Fruit fly (Drosophila melanogaster) whole organism, embryonic: Measurements from ENCODE around the gene mRpL3.

Experiments
- Ada2b ChIP-seq: fragments of 200-800 bp; sonication (Bioruptor generic); IDR thresholded peaks from 2 replicates; pipeline ENCODE4 v1.3.6; 2022; ENCODE audit warnings: missing biosample characterization, missing genetic modification characterization
- Adf1 ChIP-seq: fragments of 200-800 bp; sonication (Bioruptor generic); IDR thresholded peaks from 2 replicates; pipeline ENCODE4 v1.3.6; 2022; ENCODE audit warnings: missing biosample characterization, missing genetic modification characterization
- Aef1 ChIP-seq: fragments of 200-800 bp; sonication (Bioruptor generic); IDR thresholded peaks from 3 replicates; pipeline ENCODE4 v1.3.6; 2022; ENCODE audit warnings: missing biosample characterization, missing genetic modification characterization
- Antp ChIP-seq: fragments of 200-800 bp; sonication (Bioruptor generic); optimal IDR thresholded peaks from 3 replicates; lab custom pipeline; 2016; ENCODE audit warnings: missing biosample characterization, missing genetic modification characterization
- Awh ChIP-seq: fragments of 200-800 bp; sonication (Bioruptor generic); IDR thresholded peaks from 2 replicates; pipeline ENCODE4, ENCODE4 v1.3.6; 2022; ENCODE audit warnings: missing biosample characterization, missing genetic modification characterization
- CG1024 ChIP-seq: fragments of 200-800 bp; sonication (Bioruptor generic); IDR thresholded peaks from 2 replicates; pipeline ENCODE4 v1.3.6; 2022; ENCODE audit warnings: missing biosample characterization, missing genetic modification characterization
- CG10979 ChIP-seq: fragments of 200-800 bp; sonication (Bioruptor generic); optimal IDR thresholded peaks from 2 replicates; lab custom pipeline; 2018; ENCODE audit warnings: missing biosample characterization, mild to moderate bottlenecking, missing genetic modification characterization, moderate library complexity
- CG13287 ChIP-seq: fragments of 200-800 bp; sonication (Bioruptor generic); IDR thresholded peaks from 2 replicates; pipeline ENCODE4 v1.3.6; 2022; ENCODE audit warnings: missing biosample characterization, missing genetic modification characterization; ENCODE audit not compliant: partially characterized antibody
- CG17802 ChIP-seq: fragments of 200-800 bp; sonication (Bioruptor generic); optimal IDR thresholded peaks from 2 replicates; lab custom pipeline; 2018; ENCODE audit warnings: missing biosample characterization, mild to moderate bottlenecking, missing genetic modification characterization, moderate library complexity
- CG1792 ChIP-seq: fragments of 200-800 bp; sonication (Bioruptor generic); optimal IDR thresholded peaks from 2 replicates; lab custom pipeline; 2016; ENCODE audit warnings: missing biosample characterization, missing genetic modification characterization
- CG2120 ChIP-seq: fragments of 200-800 bp; sonication (Bioruptor generic); optimal IDR thresholded peaks from 3 replicates; lab custom pipeline; 2016; ENCODE audit warnings: missing biosample characterization, missing genetic modification characterization
- CG2678 ChIP-seq: fragments of 200-800 bp; sonication (Bioruptor generic); optimal IDR thresholded peaks from 3 replicates; lab custom pipeline; 2019; ENCODE audit warnings: missing biosample characterization, mild to moderate bottlenecking, missing genetic modification characterization, moderate library complexity
- CG2875 ChIP-seq: fragments of 200-800 bp; sonication (Bioruptor generic); optimal IDR thresholded peaks from 2 replicates; lab custom pipeline; 2017; ENCODE audit warnings: missing biosample characterization, mild to moderate bottlenecking, missing genetic modification characterization, missing genetic modification reagents
- CG32772 ChIP-seq: fragments of 200-800 bp; sonication (Bioruptor generic); IDR thresholded peaks from 2 replicates; pipeline ENCODE4 v1.3.6; 2022; ENCODE audit warnings: missing biosample characterization, missing genetic modification characterization
- CG6272 ChIP-seq: fragments of 200-800 bp; sonication (Bioruptor generic); IDR thresholded peaks from 2 replicates; pipeline ENCODE4 v1.3.6; 2022; ENCODE audit warnings: missing biosample characterization, missing genetic modification characterization
- CG7271 ChIP-seq: fragments of 200-800 bp; sonication (Bioruptor generic); optimal IDR thresholded peaks from 2 replicates; lab custom pipeline; 2018; ENCODE audit warnings: missing biosample characterization, mild to moderate bottlenecking, missing genetic modification characterization, moderate library complexity
- CG7372 ChIP-seq: fragments of 200-800 bp; sonication (Bioruptor generic); IDR thresholded peaks from 2 replicates; pipeline ENCODE4 v1.3.6; 2022; ENCODE audit warnings: missing biosample characterization, missing genetic modification characterization
- CG7928 ChIP-seq: fragments of 200-800 bp; sonication (Bioruptor generic); optimal IDR thresholded peaks from 2 replicates; lab custom pipeline; 2017; ENCODE audit warnings: missing biosample characterization, mild to moderate bottlenecking, missing genetic modification characterization
- CG7987 ChIP-seq: fragments of 200-800 bp; sonication (Bioruptor generic); optimal IDR thresholded peaks from 2 replicates; lab custom pipeline; 2018; ENCODE audit warnings: missing biosample characterization, mild to moderate bottlenecking, missing genetic modification characterization, moderate library complexity
- CG8089 ChIP-seq: fragments of 200-800 bp; sonication (Bioruptor generic); optimal IDR thresholded peaks from 3 replicates; lab custom pipeline; 2016; ENCODE audit warnings: missing biosample characterization, missing genetic modification characterization
- CG8281 ChIP-seq: fragments of 200-800 bp; sonication (Bioruptor generic); optimal IDR thresholded peaks from 2 replicates; lab custom pipeline; 2018; ENCODE audit warnings: missing biosample characterization, mild to moderate bottlenecking, missing genetic modification characterization, moderate library complexity
- CG8924 ChIP-seq: fragments of 200-800 bp; optimal IDR thresholded peaks from 3 replicates; lab custom pipeline; 2019; ENCODE audit warnings: missing biosample characterization, mild to moderate bottlenecking, missing genetic modification characterization, moderate library complexity
- CHES-1-like ChIP-seq: fragments of 200-800 bp; sonication (Bioruptor generic); optimal IDR thresholded peaks from 2 replicates; lab custom pipeline; 2016; ENCODE audit warnings: missing biosample characterization, missing genetic modification characterization
- Dfd ChIP-seq, 2 experiments: fragments of >200 bp; optimal IDR thresholded peaks; 2 replicates each; lab custom pipeline; 2017; ENCODE audit warnings: missing biosample characterization in 2 of 2, missing genetic modification characterization in 2 of 2
- Doc3 ChIP-seq: fragments of 200-800 bp; sonication (Bioruptor generic); IDR thresholded peaks from 3 replicates; pipeline ENCODE4 v1.3.6; 2022; ENCODE audit warnings: missing biosample characterization, missing genetic modification characterization; ENCODE audit not compliant: partially characterized antibody
- HLH3B ChIP-seq: fragments of 200-800 bp; sonication (Bioruptor generic); IDR thresholded peaks from 2 replicates; pipeline ENCODE4 v1.3.6; 2022; ENCODE audit warnings: missing biosample characterization, missing genetic modification characterization
- Lpt ChIP-seq: fragments of >200 bp; optimal IDR thresholded peaks from 2 replicates; lab custom pipeline; 2018; ENCODE audit warnings: missing biosample characterization, missing genetic modification characterization
- MESR4 ChIP-seq: fragments of 200-800 bp; sonication (Bioruptor generic); optimal IDR thresholded peaks from 2 replicates; lab custom pipeline; 2018; ENCODE audit warnings: missing biosample characterization, mild to moderate bottlenecking, missing genetic modification characterization, moderate library complexity
- NK7.1 ChIP-seq: fragments of 200-800 bp; sonication (Bioruptor generic); optimal IDR thresholded peaks from 3 replicates; lab custom pipeline; 2016; ENCODE audit warnings: missing biosample characterization, missing genetic modification characterization
- Nf-YC ChIP-seq: fragments of 200-800 bp; optimal IDR thresholded peaks from 3 replicates; lab custom pipeline; 2019; ENCODE audit warnings: missing biosample characterization, mild to moderate bottlenecking, missing genetic modification characterization, moderate library complexity
- Poxn ChIP-seq: fragments of 200-800 bp; sonication (Bioruptor generic); IDR thresholded peaks from 2 replicates; pipeline ENCODE4 v1.3.6; 2022; ENCODE audit warnings: missing biosample characterization, missing genetic modification characterization
- Sox100B ChIP-seq: fragments of 200-800 bp; sonication (Bioruptor generic); optimal IDR thresholded peaks from 3 replicates; lab custom pipeline; 2018; ENCODE audit warnings: missing biosample characterization, mild to moderate bottlenecking, missing genetic modification characterization
- ara ChIP-seq: fragments of 200-800 bp; sonication (Bioruptor generic); IDR thresholded peaks from 2 replicates; pipeline ENCODE4 v1.3.6; 2022; ENCODE audit warnings: missing biosample characterization, missing genetic modification characterization
- bowl ChIP-seq: fragments of 200-800 bp; sonication (Bioruptor generic); IDR thresholded peaks from 2 replicates; pipeline ENCODE4 v1.3.6; 2022; ENCODE audit warnings: missing biosample characterization, missing genetic modification characterization
- br ChIP-seq: fragments of >200 bp; optimal IDR thresholded peaks from 2 replicates; lab custom pipeline; 2017
- dpn ChIP-seq, 2 experiments: fragments of 200-800 bp; sonication (Bioruptor generic); optimal IDR thresholded peaks; 3 replicates each; lab custom pipeline; 2016; ENCODE audit warnings: missing biosample characterization in 2 of 2, missing genetic modification characterization in 2 of 2
- ems ChIP-seq: fragments of 200-800 bp; sonication (Bioruptor generic); optimal IDR thresholded peaks from 3 replicates; lab custom pipeline; 2016; ENCODE audit warnings: missing biosample characterization, missing genetic modification characterization
- fu2 ChIP-seq: fragments of 200-800 bp; sonication (Bioruptor generic); optimal IDR thresholded peaks from 2 replicates; lab custom pipeline; 2016; ENCODE audit warnings: missing biosample characterization, missing genetic modification characterization
- gcm2 ChIP-seq: fragments of 200-800 bp; sonication (Bioruptor generic); optimal IDR thresholded peaks from 2 replicates; lab custom pipeline; 2016; ENCODE audit warnings: missing biosample characterization, missing genetic modification characterization
- gem ChIP-seq: fragments of 200-800 bp; sonication (Bioruptor generic); optimal IDR thresholded peaks from 2 replicates; lab custom pipeline; 2019; ENCODE audit warnings: missing biosample characterization, mild to moderate bottlenecking, missing genetic modification characterization, moderate library complexity
- hkb ChIP-seq, 2 experiments: fragments of 200-800 bp in 1 of 2; fragments of >200 bp in 1 of 2; sonication (Bioruptor generic) in 1 of 2; IDR thresholded peaks in 1 of 2; optimal IDR thresholded peaks in 1 of 2; 2 replicates each; pipeline versions ENCODE4 v1.3.6 to Lab custom; 2017 to 2022; ENCODE audit warnings: missing biosample characterization in 1 of 2, missing genetic modification characterization in 1 of 2
- pfk ChIP-seq: fragments of 200-800 bp; sonication (Bioruptor generic); optimal IDR thresholded peaks from 2 replicates; lab custom pipeline; 2018; ENCODE audit warnings: missing biosample characterization, mild to moderate bottlenecking, missing genetic modification characterization, moderate library complexity
- pzg ChIP-seq: fragments of 200-800 bp; sonication (Bioruptor generic); optimal IDR thresholded peaks from 3 replicates; lab custom pipeline; 2018; ENCODE audit warnings: missing biosample characterization, mild to moderate bottlenecking, missing genetic modification characterization, moderate library complexity
- sens-2 ChIP-seq: fragments of 200-800 bp; sonication (Bioruptor generic); IDR thresholded peaks from 2 replicates; pipeline ENCODE4 v1.3.6; 2022; ENCODE audit warnings: missing biosample characterization, missing genetic modification characterization
- sisA ChIP-seq: fragments of 200-800 bp; sonication (Bioruptor generic); IDR thresholded peaks from 2 replicates; pipeline ENCODE4 v1.3.6; 2022; ENCODE audit warnings: missing biosample characterization, missing genetic modification characterization
- slp2 ChIP-seq: fragments of 200-800 bp; sonication (Bioruptor generic); optimal IDR thresholded peaks from 2 replicates; lab custom pipeline; 2016; ENCODE audit warnings: missing biosample characterization, missing genetic modification characterization
- sob ChIP-seq: fragments of 200-800 bp; sonication (Bioruptor generic); IDR thresholded peaks from 2 replicates; pipeline ENCODE4 v1.3.6; 2022; ENCODE audit warnings: missing biosample characterization, missing genetic modification characterization
- sug ChIP-seq: fragments of 200-800 bp; optimal IDR thresholded peaks from 2 replicates; lab custom pipeline; 2019; ENCODE audit warnings: missing biosample characterization, mild to moderate bottlenecking, missing genetic modification characterization, moderate library complexity
- twi ChIP-seq: fragments of 200-800 bp; optimal IDR thresholded peaks from 2 replicates; lab custom pipeline; 2019; ENCODE audit warnings: missing biosample characterization, mild to moderate bottlenecking, missing genetic modification characterization, moderate library complexity

mRpL3 gene

DNA sequence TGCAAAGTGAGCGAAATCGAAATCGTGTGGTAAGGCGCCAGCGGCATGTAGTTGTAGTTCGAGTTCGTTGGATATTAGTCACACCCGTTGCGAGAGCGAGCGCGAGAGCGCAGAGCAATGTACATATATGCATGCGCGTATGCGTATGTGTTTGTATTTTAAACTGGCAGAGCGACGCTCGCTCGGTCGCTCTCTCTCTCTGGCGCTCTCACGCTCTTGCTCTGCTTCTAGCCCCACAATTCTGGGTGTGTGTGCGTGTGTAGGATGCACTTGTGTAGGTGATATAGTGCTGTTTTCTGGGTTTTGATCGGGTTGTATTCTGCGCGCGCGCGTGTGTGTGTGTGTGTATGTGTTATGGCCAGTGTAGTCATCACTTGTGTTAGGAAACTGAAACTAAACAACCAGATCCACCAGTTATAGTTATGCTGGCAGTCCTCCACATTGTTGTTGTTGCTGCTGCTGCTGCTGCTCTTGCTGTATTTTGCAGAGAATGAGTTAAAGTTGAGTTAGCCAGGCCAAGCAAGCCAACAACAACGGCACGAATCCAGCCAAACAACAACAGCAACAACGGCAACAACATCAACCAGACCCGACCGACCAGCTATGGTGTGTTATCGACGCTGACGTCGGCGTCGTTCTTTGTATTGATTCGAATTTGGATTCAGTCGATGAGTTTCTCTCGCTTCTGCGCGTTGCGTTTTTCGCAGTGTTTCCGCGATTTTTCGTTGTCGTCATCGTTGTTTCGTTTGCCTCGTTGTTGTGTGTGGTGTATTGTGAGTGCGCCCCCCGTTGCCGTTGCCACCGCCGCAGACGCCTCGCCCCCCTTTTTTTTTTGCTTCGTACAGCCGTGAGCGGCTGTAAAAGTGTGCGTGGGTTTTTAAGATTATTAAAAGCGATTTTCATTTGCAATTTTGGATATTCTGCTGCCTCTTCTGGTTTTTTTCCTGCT lies 50.9 kb downstream of the mRpL3 start:
- no peak for TF ChIP-seq CG2120 (GFP tag; lab: Kevin White, UChicago)
- TF ChIP-seq pfk (GFP tag; lab: Kevin White, UChicago), result no peak
- no peak for TF ChIP-seq ara (GFP tag; lab: Robert Waterston, UW)
- peak; percentile 52 for TF ChIP-seq Nf-YC
- TF ChIP-seq Awh (GFP tag; lab: Robert Waterston, UW), result no peak
- peak; percentile 14; the same call in 1 of the 2 replicates for TF ChIP-seq HLH3B
- no peak for TF ChIP-seq Lpt (GFP tag; lab: Kevin White, UChicago)
- TF ChIP-seq MESR4, result no peak
- TF ChIP-seq CG2875 (GFP tag; lab: Kevin White, UChicago), result no peak
- no peak for TF ChIP-seq CG7928 (GFP tag; lab: Kevin White, UChicago)
- no peak for TF ChIP-seq br (lab: Kevin White, UChicago)
- no peak for TF ChIP-seq CG10979 (tag; lab: Kevin White, UChicago)
- peak; percentile 61 for TF ChIP-seq Aef1 (GFP tag; lab: Robert Waterston, UW)
- TF ChIP-seq CG6272, result no peak
- TF ChIP-seq Ada2b (GFP tag; lab: Robert Waterston, UW), result no peak
- no peak for TF ChIP-seq dpn (GFP tag; optimal IDR thresholded peaks at IDR 0.05; lab: Kevin White, UChicago)
- TF ChIP-seq CG8924 (tag; lab: Kevin White, UChicago), result peak; percentile 5
- TF ChIP-seq sens-2 (GFP tag; lab: Robert Waterston, UW), result no peak
- no peak for TF ChIP-seq gcm2 (GFP tag; lab: Kevin White, UChicago)
- no peak for TF ChIP-seq ems (GFP tag; lab: Kevin White, UChicago)
- TF ChIP-seq Poxn, result no peak
- no peak for TF ChIP-seq CHES-1-like (GFP tag; lab: Kevin White, UChicago)
- TF ChIP-seq twi (tag; lab: Kevin White, UChicago), result no peak
- no peak for TF ChIP-seq NK7.1 (GFP tag; lab: Kevin White, UChicago)
- no peak for TF ChIP-seq slp2
- no peak; the same call in 1 of the 2 replicates for TF ChIP-seq bowl (GFP tag; lab: Robert Waterston, UW)
- peak; percentile 32; the same call in 1 of the 2 replicates for TF ChIP-seq CG13287 (GFP tag; lab: Robert Waterston, UW)
- TF ChIP-seq CG32772 (GFP tag; lab: Robert Waterston, UW), result 0 out of 2 replicates have a peak, but pooled peaks have one; percentile 47
- TF ChIP-seq CG1792 (GFP tag; lab: Kevin White, UChicago), result no peak
- TF ChIP-seq CG8089 (GFP tag; lab: Kevin White, UChicago), result no peak
- TF ChIP-seq CG7372, result no peak
- TF ChIP-seq Dfd (GFP tag; optimal IDR thresholded peaks at IDR 0.05; lab: Kevin White, UChicago), result peak in 1 of 2 experiments; percentile 37
- no peak for TF ChIP-seq CG17802 (tag; lab: Kevin White, UChicago)
- no peak for TF ChIP-seq Sox100B (GFP tag; lab: Kevin White, UChicago)
- no peak for TF ChIP-seq CG7987 (GFP tag; lab: Kevin White, UChicago)
- no peak for TF ChIP-seq hkb (optimal IDR thresholded peaks at IDR 0.05; lab: Kevin White, UChicago)
- TF ChIP-seq hkb (GFP tag; IDR thresholded peaks at IDR 0.05; lab: Robert Waterston, UW), result no peak
- TF ChIP-seq Antp, result no peak
- peak; percentile 26 for TF ChIP-seq sug (tag; lab: Kevin White, UChicago)
- no peak for TF ChIP-seq CG8281 (tag; lab: Kevin White, UChicago)
- no peak for TF ChIP-seq sob
- TF ChIP-seq Adf1 (GFP tag; lab: Robert Waterston, UW), result peak; percentile 90
- no peak for TF ChIP-seq pzg
- TF ChIP-seq sisA (GFP tag; lab: Robert Waterston, UW), result no peak
- no peak for TF ChIP-seq Doc3 (GFP tag; lab: Robert Waterston, UW)
- no peak for TF ChIP-seq fu2
- TF ChIP-seq CG1024 (GFP tag; lab: Robert Waterston, UW), result no peak
- no peak for TF ChIP-seq CG2678 (tag; lab: Kevin White, UChicago)
- no peak for TF ChIP-seq CG7271
- no peak for TF ChIP-seq gem (tag; lab: Kevin White, UChicago)
